Fruit fly (Drosophila melanogaster) whole organism, embryonic: ENCODE results near the gene scyl.
A peak's percentile ranks its signal among the peaks of the same experiment; 100 is the strongest.

Experiments
- Antp ChIP-seq: fragments of 200-800 bp; sonication (Bioruptor generic); optimal IDR thresholded peaks from 3 replicates; lab custom pipeline; 2016; ENCODE audit warnings: missing biosample characterization, missing genetic modification characterization
- BEAF-32 ChIP-seq: fragments of 200-800 bp; sonication (Bioruptor generic); optimal IDR thresholded peaks from 3 replicates; lab custom pipeline; 2017; ENCODE audit warnings: missing biosample characterization, missing genetic modification characterization, mild to moderate bottlenecking, moderate library complexity, missing genetic modification reagents
- BtbVII ChIP-seq: fragments of 200-800 bp; sonication (Bioruptor generic); optimal IDR thresholded peaks from 3 replicates; lab custom pipeline; 2017; ENCODE audit warnings: missing biosample characterization, mild to moderate bottlenecking, missing genetic modification characterization
- CG12299 ChIP-seq: fragments of 200-800 bp; sonication (Bioruptor generic); optimal IDR thresholded peaks from 2 replicates; lab custom pipeline; 2018; ENCODE audit warnings: missing biosample characterization, mild to moderate bottlenecking, missing genetic modification characterization
- CG13775 ChIP-seq: fragments of 200-800 bp; sonication (Bioruptor generic); optimal IDR thresholded peaks from 3 replicates; lab custom pipeline; 2017; ENCODE audit warnings: missing biosample characterization, mild to moderate bottlenecking, missing genetic modification characterization
- CG14860 ChIP-seq: fragments of 200-800 bp; sonication (Bioruptor generic); IDR thresholded peaks from 3 replicates; pipeline ENCODE4 v1.3.6; 2022; ENCODE audit warnings: missing biosample characterization, missing genetic modification characterization; ENCODE audit not compliant: partially characterized antibody
- CG1529 ChIP-seq: fragments of 200-800 bp; sonication (Bioruptor generic); optimal IDR thresholded peaks from 3 replicates; lab custom pipeline; 2018; ENCODE audit warnings: missing biosample characterization, missing genetic modification characterization
- CG15601 ChIP-seq: fragments of 200-800 bp; sonication (Bioruptor generic); optimal IDR thresholded peaks from 3 replicates; lab custom pipeline; 2019; ENCODE audit warnings: missing biosample characterization, mild to moderate bottlenecking, missing genetic modification characterization, moderate library complexity
- CG1603 ChIP-seq: fragments of 200-800 bp; sonication (Bioruptor generic); optimal IDR thresholded peaks from 2 replicates; lab custom pipeline; 2019; ENCODE audit warnings: missing biosample characterization, mild to moderate bottlenecking, missing genetic modification characterization, moderate library complexity
- CG17359 ChIP-seq: fragments of 200-800 bp; sonication (Bioruptor generic); optimal IDR thresholded peaks from 3 replicates; lab custom pipeline; 2018; ENCODE audit warnings: missing biosample characterization, mild to moderate bottlenecking, missing genetic modification characterization, moderate library complexity
- CG17829 ChIP-seq: fragments of 200-800 bp; optimal IDR thresholded peaks from 2 replicates; lab custom pipeline; 2019; ENCODE audit warnings: missing biosample characterization, mild to moderate bottlenecking, missing genetic modification characterization, moderate library complexity
- CG18599 ChIP-seq: fragments of 200-800 bp; sonication (Bioruptor generic); optimal IDR thresholded peaks from 3 replicates; lab custom pipeline; 2017; ENCODE audit warnings: missing biosample characterization, missing genetic modification characterization, mild to moderate bottlenecking, moderate library complexity, missing genetic modification reagents
- CG31441 ChIP-seq: fragments of 200-800 bp; sonication (Bioruptor generic); IDR thresholded peaks from 2 replicates; pipeline ENCODE4 v1.3.6; 2022; ENCODE audit warnings: missing biosample characterization, missing genetic modification characterization
- CG34376 ChIP-seq: fragments of 200-800 bp; sonication (Bioruptor generic); optimal IDR thresholded peaks from 2 replicates; lab custom pipeline; 2018; ENCODE audit warnings: missing biosample characterization, mild to moderate bottlenecking, missing genetic modification characterization
- CG4854 ChIP-seq: fragments of 200-800 bp; sonication (Bioruptor generic); optimal IDR thresholded peaks from 2 replicates; lab custom pipeline; 2016; ENCODE audit warnings: missing biosample characterization, missing genetic modification characterization, inconsistent platforms
- CG6654 ChIP-seq: fragments of 200-800 bp; sonication (Bioruptor generic); optimal IDR thresholded peaks from 2 replicates; lab custom pipeline; 2017; ENCODE audit warnings: missing biosample characterization, mild to moderate bottlenecking, missing genetic modification characterization
- CG7839 ChIP-seq: fragments of 200-800 bp; sonication (Bioruptor generic); optimal IDR thresholded peaks from 3 replicates; lab custom pipeline; 2018; ENCODE audit warnings: missing biosample characterization, mild to moderate bottlenecking, missing genetic modification characterization, moderate library complexity
- Camta ChIP-seq: fragments of 200-800 bp; sonication (Bioruptor generic); optimal IDR thresholded peaks from 2 replicates; lab custom pipeline; 2016; ENCODE audit warnings: missing biosample characterization, missing genetic modification characterization
- D19B ChIP-seq: fragments of 200-800 bp; sonication (Bioruptor generic); optimal IDR thresholded peaks from 2 replicates; lab custom pipeline; 2017; ENCODE audit warnings: missing biosample characterization, mild to moderate bottlenecking, missing genetic modification characterization
- Dek ChIP-seq: fragments of 200-800 bp; sonication (Bioruptor generic); optimal IDR thresholded peaks from 3 replicates; lab custom pipeline; 2019; ENCODE audit warnings: missing biosample characterization, mild to moderate bottlenecking, missing genetic modification characterization, moderate library complexity
- Doc3 ChIP-seq: fragments of 200-800 bp; sonication (Bioruptor generic); IDR thresholded peaks from 3 replicates; pipeline ENCODE4 v1.3.6; 2022; ENCODE audit warnings: missing biosample characterization, missing genetic modification characterization; ENCODE audit not compliant: partially characterized antibody
- Dref ChIP-seq: fragments of 200-800 bp; sonication (Bioruptor generic); IDR thresholded peaks from 2 replicates; pipeline ENCODE4 v1.3.6; 2022; ENCODE audit warnings: missing biosample characterization, missing genetic modification characterization
- HmgD ChIP-seq: fragments of 200-800 bp; sonication (Bioruptor generic); optimal IDR thresholded peaks from 3 replicates; lab custom pipeline; 2016; ENCODE audit warnings: missing biosample characterization, missing genetic modification characterization
- Mad ChIP-seq: fragments of 200-800 bp; sonication (Bioruptor generic); optimal IDR thresholded peaks from 2 replicates; lab custom pipeline; 2016; ENCODE audit warnings: missing biosample characterization, missing genetic modification characterization
- Med ChIP-seq: fragments of 200-800 bp; sonication (Bioruptor generic); peaks from one replicate; lab custom pipeline; 2016; ENCODE audit warnings: missing biosample characterization, missing genetic modification characterization, mild to moderate bottlenecking, inconsistent platforms, moderate library complexity
- Nf-YC ChIP-seq: fragments of 200-800 bp; optimal IDR thresholded peaks from 3 replicates; lab custom pipeline; 2019; ENCODE audit warnings: missing biosample characterization, mild to moderate bottlenecking, missing genetic modification characterization, moderate library complexity
- Oaz ChIP-seq: fragments of 200-800 bp; sonication (Bioruptor generic); IDR thresholded peaks from 2 replicates; pipeline ENCODE4 v1.3.6; 2022; ENCODE audit warnings: missing biosample characterization, missing genetic modification characterization
- Opbp ChIP-seq: fragments of 200-800 bp; sonication (Bioruptor generic); IDR thresholded peaks from 3 replicates; pipeline ENCODE4 v1.3.6; 2022; ENCODE audit warnings: missing biosample characterization, missing genetic modification characterization; ENCODE audit not compliant: partially characterized antibody
- Sox100B ChIP-seq: fragments of 200-800 bp; sonication (Bioruptor generic); optimal IDR thresholded peaks from 3 replicates; lab custom pipeline; 2018; ENCODE audit warnings: missing biosample characterization, mild to moderate bottlenecking, missing genetic modification characterization
- Spps ChIP-seq: fragments of 200-800 bp; sonication (Bioruptor generic); optimal IDR thresholded peaks from 2 replicates; lab custom pipeline; 2018; ENCODE audit warnings: missing biosample characterization, mild to moderate bottlenecking, missing genetic modification characterization
- Trl ChIP-seq, 3 experiments: fragments of >200 bp in 2 of 3; fragments of 200-800 bp in 1 of 3; sonication (Bioruptor generic) in 1 of 3; optimal IDR thresholded peaks; 2 replicates in 1 of 3; 3 replicates in 2 of 3; lab custom pipeline; 2016 to 2017; ENCODE audit warnings: missing biosample characterization in 1 of 3, missing genetic modification characterization in 1 of 3
- danr ChIP-seq: fragments of 200-800 bp; sonication (Bioruptor generic); IDR thresholded peaks from 2 replicates; pipeline ENCODE4 v1.3.6; 2022; ENCODE audit warnings: missing biosample characterization, missing genetic modification characterization
- dmrt99B ChIP-seq: fragments of 200-800 bp; sonication (Bioruptor generic); optimal IDR thresholded peaks from 2 replicates; lab custom pipeline; 2018; ENCODE audit warnings: missing biosample characterization, mild to moderate bottlenecking, missing genetic modification characterization, moderate library complexity
- dysf ChIP-seq: fragments of 200-800 bp; sonication (Bioruptor generic); IDR thresholded peaks from 3 replicates; pipeline ENCODE4 v1.3.6; 2022; ENCODE audit warnings: missing biosample characterization, missing genetic modification characterization
- luna ChIP-seq: fragments of 200-800 bp; sonication (Bioruptor generic); optimal IDR thresholded peaks from 2 replicates; lab custom pipeline; 2016; ENCODE audit warnings: missing biosample characterization, missing genetic modification characterization
- nom ChIP-seq: fragments of 200-800 bp; sonication (Bioruptor generic); optimal IDR thresholded peaks from 2 replicates; lab custom pipeline; 2017; ENCODE audit warnings: missing biosample characterization, missing genetic modification characterization, mild to moderate bottlenecking, moderate library complexity, missing genetic modification reagents
- prd ChIP-seq, 3 experiments: fragments of >200 bp in 2 of 3; fragments of 200-800 bp in 1 of 3; sonication (Bioruptor generic) in 1 of 3; optimal IDR thresholded peaks in 2 of 3; IDR thresholded peaks in 1 of 3; 2 replicates in 2 of 3; 3 replicates in 1 of 3; pipeline versions ENCODE4 v1.3.6 to Lab custom; 2017 to 2022; ENCODE audit warnings: missing biosample characterization in 1 of 3, missing genetic modification characterization in 1 of 3
- psq ChIP-seq: fragments of 200-800 bp; sonication (Bioruptor generic); optimal IDR thresholded peaks from 2 replicates; lab custom pipeline; 2017; ENCODE audit warnings: missing biosample characterization, missing genetic modification characterization
- repo ChIP-seq: fragments of 200-800 bp; sonication (Bioruptor generic); optimal IDR thresholded peaks from 2 replicates; lab custom pipeline; 2016; ENCODE audit warnings: missing biosample characterization, missing genetic modification characterization
- run ChIP-seq: fragments of 200-800 bp; sonication (Bioruptor generic); optimal IDR thresholded peaks from 3 replicates; lab custom pipeline; 2018; ENCODE audit warnings: missing biosample characterization, mild to moderate bottlenecking, missing genetic modification characterization
- so ChIP-seq: fragments of 200-800 bp; sonication (Bioruptor generic); IDR thresholded peaks from 3 replicates; pipeline ENCODE4 v1.3.6; 2022; ENCODE audit warnings: missing biosample characterization, missing genetic modification characterization
- tll ChIP-seq, 2 experiments: fragments of 200-800 bp in 1 of 2; fragments of >200 bp in 1 of 2; sonication (Bioruptor generic) in 1 of 2; optimal IDR thresholded peaks; 2 replicates each; lab custom pipeline; 2017 to 2019; ENCODE audit warnings: missing biosample characterization in 2 of 2, missing genetic modification characterization in 2 of 2, mild to moderate bottlenecking in 1 of 2, moderate library complexity in 1 of 2
- wdn ChIP-seq: fragments of 200-800 bp; sonication (Bioruptor generic); IDR thresholded peaks from 2 replicates; pipeline ENCODE4 v1.3.6; 2022; ENCODE audit warnings: missing biosample characterization, missing genetic modification characterization
- wor ChIP-seq: fragments of 200-800 bp; sonication (Bioruptor generic); IDR thresholded peaks from 2 replicates; pipeline ENCODE4 v1.3.6; 2022; ENCODE audit warnings: missing biosample characterization, missing genetic modification characterization

scyl gene

DNA sequence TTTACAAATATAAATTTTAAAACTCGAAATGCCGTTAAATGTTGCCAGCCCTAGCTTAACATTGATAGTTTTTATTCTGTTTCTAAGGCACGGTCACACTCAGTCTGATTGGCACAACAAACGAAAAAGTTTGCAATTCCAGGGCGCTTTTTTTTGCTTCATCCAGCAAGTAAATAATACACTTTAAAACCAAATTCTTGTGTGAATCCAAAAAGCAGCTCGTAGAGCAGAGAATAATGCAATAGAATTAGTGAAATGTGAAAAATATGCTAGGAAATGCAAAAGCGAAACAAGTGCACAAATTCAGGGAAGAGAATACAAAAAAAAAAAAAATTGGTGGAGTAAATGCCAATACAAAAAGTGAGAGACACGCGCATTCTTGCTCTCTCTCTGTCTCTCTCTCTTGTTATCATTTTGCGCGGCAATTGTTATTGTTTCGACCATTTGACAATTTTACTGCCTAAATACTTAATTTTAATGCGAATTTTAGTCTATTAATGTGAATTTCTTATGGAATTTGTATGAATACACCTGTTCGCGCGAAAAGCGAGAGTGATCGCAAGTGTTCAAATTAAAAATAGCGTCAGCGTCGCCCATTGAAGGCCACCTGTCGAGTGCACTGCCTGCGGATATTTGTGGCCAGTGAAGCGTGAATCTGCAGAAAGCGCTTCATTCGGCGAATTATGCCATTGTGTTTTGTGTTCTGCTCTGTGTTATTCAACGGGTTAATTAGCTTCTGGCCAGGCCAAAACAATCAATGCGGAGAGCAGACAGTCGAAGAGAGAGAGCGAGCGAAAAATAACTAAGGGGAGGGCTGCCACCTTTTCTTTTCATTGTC, 37.5 kb upstream of the scyl start, which contains the start of gene CG42671 (continued):
- TF ChIP-seq CG12299 (tag; lab: Kevin White, UChicago) = peak; percentile 14
- no peak for TF ChIP-seq run (tag; lab: Kevin White, UChicago)
- TF ChIP-seq CG17359 (tag; lab: Kevin White, UChicago) = peak; percentile 71
- TF ChIP-seq nom = peak; percentile 69
- TF ChIP-seq BtbVII = no peak
- peak; percentile 17 for TF ChIP-seq CG1603 (tag; lab: Kevin White, UChicago)
- TF ChIP-seq Nf-YC = peak; percentile 46
- TF ChIP-seq wdn (GFP tag; lab: Robert Waterston, UW) = no peak
- TF ChIP-seq CG17829 (tag; lab: Kevin White, UChicago) = peak; percentile 6
- TF ChIP-seq Med (GFP tag; lab: Kevin White, UChicago) = peak; percentile 38
- peak; percentile 4 for TF ChIP-seq CG34376 (GFP tag; lab: Kevin White, UChicago)
- TF ChIP-seq Trl (optimal IDR thresholded peaks at IDR 0.05; lab: Kevin White, UChicago) = peak; percentile 70 to 94
- no peak for TF ChIP-seq Trl (GFP tag; optimal IDR thresholded peaks at IDR 0.05; lab: Kevin White, UChicago)
- peak; percentile 16 for TF ChIP-seq BEAF-32 (GFP tag; lab: Kevin White, UChicago)
- TF ChIP-seq Sox100B (GFP tag; lab: Kevin White, UChicago) = no peak

DNA sequence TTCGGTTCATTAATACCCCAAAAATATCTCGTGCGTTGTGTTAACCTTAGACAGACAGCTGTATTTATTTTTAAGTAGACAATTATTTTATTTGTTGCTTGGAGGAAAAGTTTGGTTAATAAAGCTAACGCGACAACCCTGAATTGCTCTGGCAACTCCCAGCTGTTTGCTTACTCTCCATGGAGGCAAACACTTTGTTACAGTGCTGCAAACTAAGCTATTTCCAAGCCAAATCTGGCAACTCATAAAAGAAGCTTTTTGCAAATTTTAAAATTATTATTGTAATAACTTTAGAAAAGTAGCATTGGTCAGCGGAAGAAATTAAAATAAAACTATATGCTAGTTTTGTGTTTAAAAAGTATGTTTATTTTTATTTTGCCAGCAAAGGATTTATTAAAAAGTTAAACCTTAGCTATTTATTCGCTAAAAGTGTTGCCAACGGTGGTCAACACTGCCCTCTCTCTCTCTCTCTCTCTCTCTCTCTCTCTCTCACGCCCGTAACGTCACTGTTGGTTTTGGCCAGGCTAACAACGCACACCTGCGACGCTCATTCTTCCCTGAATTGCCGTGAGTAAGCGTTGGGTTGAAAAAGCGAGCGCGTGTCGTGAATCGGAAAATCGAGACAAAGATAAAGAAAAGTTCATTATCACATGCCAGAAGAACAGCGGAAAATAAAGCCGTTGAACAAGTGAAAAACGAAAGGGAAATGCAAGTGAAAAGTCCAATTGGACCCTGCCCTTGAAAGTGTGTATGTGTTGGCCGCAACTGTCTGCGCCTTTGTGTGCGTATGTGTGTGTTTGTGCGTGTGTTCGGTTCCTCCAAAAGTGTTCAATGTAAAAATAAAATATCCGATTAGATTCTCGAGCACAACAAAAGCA, 36.6 kb upstream of the scyl start:
- peak; percentile 87 for TF ChIP-seq dmrt99B (tag; lab: Kevin White, UChicago)
- TF ChIP-seq BtbVII = peak; percentile 90
- TF ChIP-seq repo (GFP tag; lab: Kevin White, UChicago) = peak; percentile 88
- TF ChIP-seq CG18599 (GFP tag; lab: Kevin White, UChicago) = peak; percentile 96
- peak; percentile 89 for TF ChIP-seq danr (GFP tag; lab: Robert Waterston, UW)
- peak; percentile 51 for TF ChIP-seq Spps (tag; lab: Kevin White, UChicago)
- TF ChIP-seq CG14860 (GFP tag; lab: Robert Waterston, UW) = no peak
- TF ChIP-seq Antp (GFP tag; lab: Kevin White, UChicago) = peak; percentile 93
- peak; percentile 72 for TF ChIP-seq CG31441 (GFP tag; lab: Robert Waterston, UW)
- peak; percentile 52 for TF ChIP-seq psq (GFP tag; lab: Kevin White, UChicago)
- peak; percentile 84 for TF ChIP-seq D19B (GFP tag; lab: Kevin White, UChicago)
- peak; percentile 78 for TF ChIP-seq CG7839
- no peak for TF ChIP-seq prd (optimal IDR thresholded peaks at IDR 0.05; lab: Kevin White, UChicago)
- peak; percentile 91 for TF ChIP-seq prd (GFP tag; IDR thresholded peaks at IDR 0.05; lab: Robert Waterston, UW)
- peak; percentile 82 for TF ChIP-seq so (GFP tag; lab: Robert Waterston, UW)
- no peak for TF ChIP-seq Dref (GFP tag; lab: Robert Waterston, UW)
- TF ChIP-seq CG1529 = peak; percentile 45
- TF ChIP-seq luna (GFP tag; lab: Kevin White, UChicago) = peak; percentile 36
- TF ChIP-seq Doc3 (GFP tag; lab: Robert Waterston, UW) = no peak
- peak; percentile 69 for TF ChIP-seq CG4854
- TF ChIP-seq Oaz (GFP tag; lab: Robert Waterston, UW) = peak; percentile 78
- TF ChIP-seq CG13775 (GFP tag; lab: Kevin White, UChicago) = peak; percentile 83
- TF ChIP-seq Dek (tag; lab: Kevin White, UChicago) = peak; percentile 82
- peak; percentile 49 for TF ChIP-seq CG15601 (tag; lab: Kevin White, UChicago)
- 0 out of 3 replicates have a peak, but pooled peaks have one; percentile 32 for TF ChIP-seq Opbp (GFP tag; lab: Robert Waterston, UW)
- peak; percentile 87 for TF ChIP-seq Camta (GFP tag; lab: Kevin White, UChicago)
- peak; percentile 16 for TF ChIP-seq HmgD (GFP tag; lab: Kevin White, UChicago)
- peak in 1 of 2 experiments; percentile 66 for TF ChIP-seq tll (GFP tag; optimal IDR thresholded peaks at IDR 0.05; lab: Kevin White, UChicago)
- peak; percentile 64 for TF ChIP-seq Mad (GFP tag; lab: Kevin White, UChicago)
- peak; percentile 96 for TF ChIP-seq dysf
- TF ChIP-seq wor (GFP tag; lab: Robert Waterston, UW) = peak; percentile 75
- TF ChIP-seq CG6654 (GFP tag; lab: Kevin White, UChicago) = peak; percentile 56
